Fruit fly (Drosophila melanogaster): ENCODE measurements around the gene Pex12.

The Pex12 gene

DNA sequence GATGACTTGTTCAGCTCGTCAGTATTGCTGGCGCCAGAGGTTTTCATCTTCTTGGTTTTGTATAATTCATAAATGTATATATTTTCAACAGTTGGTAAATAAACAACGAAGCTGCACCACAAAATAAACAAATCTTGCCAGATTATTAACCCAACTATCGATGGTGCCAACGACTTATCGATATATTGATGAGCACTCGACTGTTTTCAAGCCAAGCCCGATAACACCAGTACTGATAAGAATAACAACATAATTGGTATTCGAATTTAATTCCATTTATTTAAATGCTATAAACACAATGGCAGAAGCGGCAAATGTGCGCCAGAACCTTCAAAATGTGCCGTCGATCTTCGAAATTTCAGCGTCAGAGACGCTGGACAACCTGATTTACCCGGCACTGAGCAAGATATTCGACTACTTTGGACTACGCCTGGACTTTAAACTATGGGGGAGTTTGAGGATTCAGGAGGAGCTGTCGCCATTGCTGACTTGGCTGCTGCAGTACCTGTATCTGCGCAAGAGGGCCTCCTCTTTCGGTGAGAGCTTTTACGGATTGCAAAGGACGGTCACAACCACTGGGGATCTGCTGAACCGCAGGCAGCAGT is at the start of gene Pex12, which contains the start of gene Saf6:
Gene Pex12, plus strand, starts transcription at position 209 of the 605 bp plus-strand sequence.
Gene Saf6, minus strand, starts transcription at position 166 of the 605 bp plus-strand sequence.
- no peak for TF ChIP-seq Sin3A (optimal IDR thresholded peaks at IDR 0.05)
- TF ChIP-seq ttk (optimal IDR thresholded peaks at IDR 0.05) = no peak
- TF ChIP-seq h (optimal IDR thresholded peaks at IDR 0.05) = no peak
- no peak for TF ChIP-seq insv (optimal IDR thresholded peaks at IDR 0.05)
- no peak for TF ChIP-seq psq (optimal IDR thresholded peaks at IDR 0.05)
- no peak for TF ChIP-seq Myc (optimal IDR thresholded peaks at IDR 0.05)

DNA sequence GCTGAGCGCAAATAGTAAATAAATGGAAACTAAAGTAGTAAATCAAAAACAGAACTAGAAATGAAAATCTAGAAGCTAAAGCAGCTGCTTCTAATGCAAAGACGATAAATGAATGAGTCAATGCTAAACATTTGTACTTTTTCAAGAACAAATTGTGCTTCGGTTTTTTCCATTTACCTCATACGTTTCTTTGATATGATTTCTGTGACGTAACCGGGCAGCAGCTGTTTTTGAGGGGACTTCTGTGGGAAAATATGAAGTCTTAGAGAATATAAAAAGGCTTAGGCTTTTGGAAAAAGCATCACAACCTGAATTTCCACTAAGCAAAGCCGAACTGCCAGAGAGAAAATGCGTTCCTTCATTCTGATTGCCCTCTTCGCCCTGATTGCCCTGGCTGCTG is 42.5 kb upstream of the Pex12 start, which contains the start of gene CG12506:
Gene CG12506, plus strand, starts transcription at position 301 of the 400 bp plus-strand sequence.
- TF ChIP-seq h (optimal IDR thresholded peaks at IDR 0.05) = no peak
- no peak for TF ChIP-seq ttk (optimal IDR thresholded peaks at IDR 0.05)
- TF ChIP-seq Sin3A (optimal IDR thresholded peaks at IDR 0.05) = no peak

DNA sequence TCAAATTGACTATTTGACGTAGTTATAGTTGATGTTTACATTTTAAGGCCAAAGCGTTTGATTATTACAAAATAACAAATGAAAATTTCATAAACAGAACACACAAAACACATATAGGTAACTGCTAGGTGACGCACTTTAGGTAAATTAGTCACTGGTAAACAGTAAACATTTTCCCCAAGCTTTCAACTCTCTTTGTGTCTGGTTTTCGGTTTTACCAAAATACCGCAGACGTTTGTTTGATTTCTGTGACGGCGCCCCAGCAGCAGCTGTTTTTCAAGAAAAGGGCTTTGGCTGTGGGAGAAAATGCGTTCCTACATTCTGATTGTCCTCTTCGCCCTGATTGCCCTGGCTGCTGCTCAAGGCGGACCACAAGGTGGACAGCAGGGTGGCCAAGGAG is 39.6 kb upstream of the Pex12 start, which contains the start of gene CG13946:
Gene CG13946, plus strand, starts transcription at position 301 of the 400 bp plus-strand sequence.
- TF ChIP-seq psq (optimal IDR thresholded peaks at IDR 0.05) (no peak), insv (optimal IDR thresholded peaks at IDR 0.05) (no peak), Myc (optimal IDR thresholded peaks at IDR 0.05) (no peak), Sin3A (optimal IDR thresholded peaks at IDR 0.05) (no peak), h (optimal IDR thresholded peaks at IDR 0.05) (no peak)

DNA sequence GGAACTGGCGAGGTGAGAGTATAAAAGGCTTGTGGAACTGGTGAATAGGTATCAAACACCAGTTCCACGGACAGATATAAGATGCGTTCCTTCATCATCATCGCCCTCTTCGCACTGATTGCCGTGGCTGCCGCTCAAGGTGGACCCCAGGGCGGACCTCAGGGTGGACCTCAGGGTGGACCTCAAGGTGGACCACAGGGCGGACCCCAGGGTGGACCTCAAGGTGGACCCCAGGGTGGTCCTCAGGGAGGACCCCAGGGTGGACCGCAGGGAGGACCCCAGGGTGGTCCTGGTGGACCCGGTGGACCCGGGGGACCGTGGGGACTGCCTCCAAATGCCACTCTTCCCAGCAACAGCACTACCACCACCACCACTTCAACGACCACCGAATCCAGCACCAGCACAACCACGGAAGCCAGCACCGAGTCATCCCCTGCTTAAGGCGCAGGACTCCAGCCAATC is 36.6 kb upstream of the Pex12 start, which contains the start of gene CG13947:
Gene CG13947, plus strand, starts transcription at position 51 of the 462 bp plus-strand sequence.
- TF ChIP-seq psq (optimal IDR thresholded peaks at IDR 0.05) = no peak
- TF ChIP-seq ttk (optimal IDR thresholded peaks at IDR 0.05) = no peak
- no peak for TF ChIP-seq insv (optimal IDR thresholded peaks at IDR 0.05)
- no peak for TF ChIP-seq Sin3A (optimal IDR thresholded peaks at IDR 0.05)
- TF ChIP-seq Myc (optimal IDR thresholded peaks at IDR 0.05) = no peak
- no peak for TF ChIP-seq h (optimal IDR thresholded peaks at IDR 0.05)

DNA sequence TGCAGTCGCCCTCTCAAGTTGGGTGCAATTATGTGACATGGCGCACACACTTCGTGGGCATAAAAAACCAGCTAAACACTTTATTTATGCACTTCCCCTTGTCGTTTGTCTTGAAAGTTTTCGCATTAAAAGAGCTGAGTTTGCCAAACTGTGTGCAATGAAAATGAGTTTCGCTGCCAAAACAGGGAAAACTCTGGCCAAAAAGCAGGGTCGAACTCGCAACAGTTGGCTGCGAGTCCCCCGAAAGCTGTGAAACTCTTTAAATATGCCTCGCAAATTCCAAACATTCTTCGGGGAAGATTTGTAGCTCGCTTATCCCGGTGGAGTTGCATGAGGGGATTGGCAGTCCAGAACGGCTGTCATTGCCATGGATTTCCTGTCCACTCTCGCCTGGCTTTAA is 35.6 kb upstream of the Pex12 start, which contains the start of gene Gr21a:
Gene Gr21a, plus strand, starts transcription at position 301 of the 400 bp plus-strand sequence.
- TF ChIP-seq ttk (optimal IDR thresholded peaks at IDR 0.05) (no peak), Sin3A (optimal IDR thresholded peaks at IDR 0.05) (no peak), psq (optimal IDR thresholded peaks at IDR 0.05) (no peak), Myc (optimal IDR thresholded peaks at IDR 0.05) (no peak), h (optimal IDR thresholded peaks at IDR 0.05) (no peak), insv (optimal IDR thresholded peaks at IDR 0.05) (no peak)

DNA sequence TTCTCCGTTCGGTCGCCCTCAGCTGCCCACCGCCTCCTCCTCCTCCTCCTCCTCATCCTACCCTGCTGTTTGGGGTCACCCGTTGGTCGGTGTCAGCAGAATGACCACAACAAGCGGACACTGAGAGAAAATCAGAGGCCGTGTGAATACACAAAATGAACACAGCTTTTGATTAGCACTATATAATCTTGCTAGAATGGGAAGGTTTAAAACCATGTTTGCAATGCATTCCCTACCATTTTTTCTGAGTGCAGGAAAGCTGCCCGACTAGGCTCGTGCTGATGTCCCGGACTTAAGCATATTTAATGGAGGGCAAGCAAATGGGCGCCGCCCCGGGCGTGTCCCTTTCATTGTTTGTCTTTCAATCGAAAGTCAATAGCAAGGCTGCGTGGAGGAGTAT is 34.9 kb upstream of the Pex12 start:
- no peak for TF ChIP-seq Sin3A (optimal IDR thresholded peaks at IDR 0.05)
- no peak for TF ChIP-seq psq (optimal IDR thresholded peaks at IDR 0.05)
- no peak for TF ChIP-seq h (optimal IDR thresholded peaks at IDR 0.05)
- TF ChIP-seq ttk (optimal IDR thresholded peaks at IDR 0.05) = no peak
- no peak for TF ChIP-seq insv (optimal IDR thresholded peaks at IDR 0.05)
- no peak for TF ChIP-seq Myc (optimal IDR thresholded peaks at IDR 0.05)

DNA sequence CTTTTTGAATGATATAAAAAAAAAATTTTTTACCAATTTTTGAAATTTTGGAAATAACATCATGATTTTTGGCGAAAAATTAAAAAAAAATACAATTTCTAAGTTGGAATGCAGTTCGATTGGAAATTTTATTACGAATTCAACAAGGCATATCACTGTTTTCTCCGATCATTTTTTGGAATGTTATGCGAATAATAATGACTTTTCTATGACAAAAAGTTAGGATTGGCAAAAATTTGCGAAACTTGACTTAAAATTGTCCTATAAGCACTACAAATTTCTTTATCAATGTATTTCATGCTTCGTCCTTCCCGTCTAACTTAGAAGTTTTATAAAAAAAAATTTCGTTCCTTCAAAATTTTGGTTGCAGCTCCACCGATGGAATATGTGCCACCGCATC is 31.8 kb upstream of the Pex12 start, which contains the start of gene CG3544:
Gene CG3544, plus strand, starts transcription at position 301 of the 400 bp plus-strand sequence.
- no peak for TF ChIP-seq Myc (optimal IDR thresholded peaks at IDR 0.05)

DNA sequence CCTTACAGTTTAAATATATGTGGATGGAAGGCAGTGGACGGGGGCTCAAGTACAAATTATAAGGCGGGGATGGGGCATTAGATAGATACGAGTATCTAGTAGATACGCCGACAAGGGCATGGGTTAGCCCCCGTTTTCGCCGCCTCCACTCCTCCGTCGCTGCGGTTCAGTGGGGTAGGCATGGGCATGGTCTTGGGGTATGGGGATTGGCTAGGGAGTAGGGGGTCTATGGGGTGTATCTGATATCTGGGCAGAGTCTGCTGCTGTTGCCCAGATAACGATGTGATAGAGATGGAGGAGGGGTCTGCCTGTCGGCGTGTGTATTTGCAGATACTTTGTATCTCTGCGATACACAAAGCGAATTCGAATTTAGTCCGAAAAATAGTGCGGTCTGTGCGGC is 25.8 kb upstream of the Pex12 start:
- TF ChIP-seq h (optimal IDR thresholded peaks at IDR 0.05) (no peak), psq (optimal IDR thresholded peaks at IDR 0.05) (no peak), Sin3A (optimal IDR thresholded peaks at IDR 0.05) (no peak), insv (optimal IDR thresholded peaks at IDR 0.05) (no peak), Myc (optimal IDR thresholded peaks at IDR 0.05) (no peak), ttk (optimal IDR thresholded peaks at IDR 0.05) (no peak)

DNA sequence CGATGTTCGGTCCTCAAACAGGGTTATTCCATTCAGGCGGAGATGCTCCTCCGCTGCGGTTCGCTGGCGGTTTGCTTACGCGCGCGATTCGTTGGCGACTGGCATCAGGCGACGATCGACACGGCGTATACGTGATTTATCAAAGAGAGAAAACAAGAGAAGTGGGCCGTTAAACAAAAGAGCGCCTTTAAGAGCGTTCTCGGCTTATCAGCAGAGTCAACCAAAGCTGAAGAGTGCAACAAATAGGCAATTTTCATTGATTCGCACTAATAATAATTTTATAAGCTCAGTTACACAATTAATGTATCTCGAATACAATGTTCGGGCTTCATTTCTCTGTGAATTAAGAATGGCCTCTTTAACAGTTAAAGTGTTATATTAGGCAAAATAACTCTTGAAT is 25.1 kb upstream of the Pex12 start, which contains the start of gene Pkg21D:
Gene Pkg21D, minus strand, starts transcription at position 101 of the 400 bp plus-strand sequence.
- TF ChIP-seq Myc (optimal IDR thresholded peaks at IDR 0.05) (no peak), insv (optimal IDR thresholded peaks at IDR 0.05) (no peak), psq (optimal IDR thresholded peaks at IDR 0.05) (no peak), Sin3A (optimal IDR thresholded peaks at IDR 0.05) (no peak), h (optimal IDR thresholded peaks at IDR 0.05) (no peak), ttk (optimal IDR thresholded peaks at IDR 0.05) (no peak)

DNA sequence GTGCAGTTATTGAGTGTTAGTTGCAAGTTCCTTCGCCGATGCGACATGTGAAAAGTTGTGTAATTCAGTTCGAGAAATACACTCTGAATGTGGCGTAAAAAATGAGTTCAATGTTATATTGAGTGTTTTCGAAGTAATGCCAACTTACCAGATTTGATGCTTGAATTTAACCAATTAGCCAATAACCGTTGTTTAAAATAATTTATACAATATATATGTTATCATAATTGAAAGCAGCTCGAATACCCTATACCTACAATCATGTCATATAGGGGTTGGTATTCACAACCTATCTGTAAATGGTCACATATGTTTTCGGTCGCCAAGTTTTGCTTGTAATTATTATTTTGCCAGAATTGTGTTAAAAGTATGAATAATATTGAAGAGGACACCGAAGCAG is 5.5 kb upstream of the Pex12 start, which contains the start of gene Nnf1b:
Gene Nnf1b, plus strand, starts transcription at position 301 of the 400 bp plus-strand sequence.
- no peak for TF ChIP-seq psq (optimal IDR thresholded peaks at IDR 0.05)
- no peak for TF ChIP-seq h (optimal IDR thresholded peaks at IDR 0.05)
- no peak for TF ChIP-seq insv (optimal IDR thresholded peaks at IDR 0.05)
- TF ChIP-seq Sin3A (optimal IDR thresholded peaks at IDR 0.05) = no peak
- TF ChIP-seq ttk (optimal IDR thresholded peaks at IDR 0.05) = no peak
- no peak for TF ChIP-seq Myc (optimal IDR thresholded peaks at IDR 0.05)

DNA sequence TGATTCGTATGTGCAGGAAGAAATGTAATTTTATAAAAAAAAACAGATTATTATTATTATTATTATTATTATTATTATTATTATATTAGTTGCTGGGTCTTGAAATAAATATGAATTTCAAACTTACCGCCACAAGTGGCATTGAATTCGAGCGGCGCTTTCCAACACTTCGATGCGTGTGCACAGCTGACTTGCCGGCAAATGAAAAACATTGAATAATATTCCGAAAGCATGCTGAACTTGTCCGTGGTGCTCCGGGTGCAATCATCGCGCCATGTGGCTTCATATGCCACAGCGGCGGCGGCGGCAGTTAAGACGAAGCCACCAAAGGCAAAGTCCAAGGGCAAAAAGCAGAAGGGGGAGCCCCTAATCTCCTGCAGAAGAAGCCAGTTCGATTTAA is 4.4 kb upstream of the Pex12 start, which contains the start of gene Dbp21E2:
Gene Dbp21E2, plus strand, starts transcription at position 180 of the 400 bp plus-strand sequence.
- TF ChIP-seq psq (optimal IDR thresholded peaks at IDR 0.05) (no peak), insv (optimal IDR thresholded peaks at IDR 0.05) (no peak), h (optimal IDR thresholded peaks at IDR 0.05) (no peak)

DNA sequence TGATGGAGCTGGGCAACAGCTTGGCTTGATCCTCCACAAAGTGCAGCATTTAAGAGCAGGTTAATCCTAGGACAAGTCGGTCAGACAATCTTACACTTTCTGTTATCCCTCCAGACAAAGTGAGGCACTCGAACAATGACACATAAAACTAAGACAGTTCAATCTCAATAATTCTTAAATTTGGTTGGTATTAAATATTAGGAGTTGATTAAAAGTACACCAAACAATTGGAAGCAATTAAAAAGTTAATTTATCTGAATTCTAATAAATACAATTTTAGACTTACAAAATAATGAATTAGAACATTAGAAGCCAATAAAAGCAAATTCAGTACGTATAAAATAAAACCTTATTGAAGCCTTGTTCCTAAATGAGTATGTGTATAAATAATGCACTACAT is 2.1 kb downstream of the Pex12 start, which contains the start of gene CG15880:
Gene CG15880, minus strand, starts transcription at position 101 of the 400 bp plus-strand sequence.
- TF ChIP-seq h (optimal IDR thresholded peaks at IDR 0.05) (no peak), insv (optimal IDR thresholded peaks at IDR 0.05) (no peak), ttk (optimal IDR thresholded peaks at IDR 0.05) (no peak), Myc (optimal IDR thresholded peaks at IDR 0.05) (no peak), Sin3A (optimal IDR thresholded peaks at IDR 0.05) (no peak), psq (optimal IDR thresholded peaks at IDR 0.05) (no peak)

Measured in Kc167 (cell line).